Fruit fly (Drosophila melanogaster) whole organism, embryonic: ENCODE measurements around the gene fw.

Source experiments
- Antp ChIP-seq: fragments of 200-800 bp; sonication (Bioruptor generic); optimal IDR thresholded peaks from 3 replicates; lab custom pipeline; 2016; ENCODE audit warnings: missing biosample characterization, missing genetic modification characterization
- BEAF-32 ChIP-seq: fragments of 200-800 bp; sonication (Bioruptor generic); optimal IDR thresholded peaks from 3 replicates; lab custom pipeline; 2017; ENCODE audit warnings: missing biosample characterization, missing genetic modification characterization, mild to moderate bottlenecking, moderate library complexity, missing genetic modification reagents
- Blimp-1 ChIP-seq: fragments of 200-800 bp; sonication (Bioruptor generic); optimal IDR thresholded peaks from 3 replicates; lab custom pipeline; 2018; ENCODE audit warnings: missing biosample characterization, missing genetic modification characterization, mild to moderate bottlenecking, moderate library complexity, missing genetic modification reagents
- CG13287 ChIP-seq: fragments of 200-800 bp; sonication (Bioruptor generic); IDR thresholded peaks from 2 replicates; pipeline ENCODE4 v1.3.6; 2022; ENCODE audit warnings: missing biosample characterization, missing genetic modification characterization; ENCODE audit not compliant: partially characterized antibody
- CG13296 ChIP-seq: fragments of 200-800 bp; sonication (Bioruptor generic); optimal IDR thresholded peaks from 3 replicates; lab custom pipeline; 2018; ENCODE audit warnings: missing biosample characterization, mild to moderate bottlenecking, missing genetic modification characterization
- CG15601 ChIP-seq: fragments of 200-800 bp; sonication (Bioruptor generic); optimal IDR thresholded peaks from 3 replicates; lab custom pipeline; 2019; ENCODE audit warnings: missing biosample characterization, mild to moderate bottlenecking, missing genetic modification characterization, moderate library complexity
- CG1647 ChIP-seq: fragments of 200-800 bp; sonication (Bioruptor generic); optimal IDR thresholded peaks from 3 replicates; lab custom pipeline; 2016; ENCODE audit warnings: missing biosample characterization, missing genetic modification characterization
- CG18476 ChIP-seq: fragments of 200-800 bp; sonication (Bioruptor generic); optimal IDR thresholded peaks from 2 replicates; lab custom pipeline; 2016; ENCODE audit warnings: missing biosample characterization, mild to moderate bottlenecking, missing genetic modification characterization
- CG2116 ChIP-seq: fragments of 200-800 bp; sonication (Bioruptor generic); optimal IDR thresholded peaks from 3 replicates; lab custom pipeline; 2018; ENCODE audit warnings: missing biosample characterization, mild to moderate bottlenecking, missing genetic modification characterization
- CG2202 ChIP-seq: fragments of 200-800 bp; sonication (Bioruptor generic); optimal IDR thresholded peaks from 2 replicates; lab custom pipeline; 2018; ENCODE audit warnings: missing biosample characterization, mild to moderate bottlenecking, missing genetic modification characterization
- CG34224 ChIP-seq: fragments of 200-800 bp; sonication (Bioruptor generic); IDR thresholded peaks from 3 replicates; pipeline ENCODE4 v1.3.6; 2022; ENCODE audit warnings: missing biosample characterization, missing genetic modification characterization; ENCODE audit not compliant: partially characterized antibody
- CG34376 ChIP-seq: fragments of 200-800 bp; sonication (Bioruptor generic); optimal IDR thresholded peaks from 2 replicates; lab custom pipeline; 2018; ENCODE audit warnings: missing biosample characterization, mild to moderate bottlenecking, missing genetic modification characterization
- CG4854 ChIP-seq: fragments of 200-800 bp; sonication (Bioruptor generic); optimal IDR thresholded peaks from 2 replicates; lab custom pipeline; 2016; ENCODE audit warnings: missing biosample characterization, missing genetic modification characterization, inconsistent platforms
- CG7556 ChIP-seq: fragments of 200-800 bp; sonication (Bioruptor generic); optimal IDR thresholded peaks from 2 replicates; lab custom pipeline; 2017; ENCODE audit warnings: missing biosample characterization, mild to moderate bottlenecking, missing genetic modification characterization
- CG7786 ChIP-seq: fragments of 200-800 bp; sonication (Bioruptor generic); optimal IDR thresholded peaks from 2 replicates; lab custom pipeline; 2016; ENCODE audit warnings: missing biosample characterization, missing genetic modification characterization
- CG8478 ChIP-seq: fragments of >200 bp; optimal IDR thresholded peaks from 2 replicates; lab custom pipeline; 2018
- CG8924 ChIP-seq: fragments of 200-800 bp; optimal IDR thresholded peaks from 3 replicates; lab custom pipeline; 2019; ENCODE audit warnings: missing biosample characterization, mild to moderate bottlenecking, missing genetic modification characterization, moderate library complexity
- CG9727 ChIP-seq: fragments of 200-800 bp; sonication (Bioruptor generic); optimal IDR thresholded peaks from 3 replicates; lab custom pipeline; 2017; ENCODE audit warnings: missing biosample characterization, mild to moderate bottlenecking, missing genetic modification characterization
- ERR ChIP-seq: fragments of 200-800 bp; sonication (Bioruptor generic); optimal IDR thresholded peaks from 2 replicates; lab custom pipeline; 2016; ENCODE audit warnings: missing biosample characterization, missing genetic modification characterization
- Gsc ChIP-seq: fragments of 200-800 bp; sonication (Bioruptor generic); IDR thresholded peaks from 2 replicates; pipeline ENCODE4 v1.3.6; 2022; ENCODE audit warnings: missing biosample characterization, missing genetic modification characterization
- HLH4C ChIP-seq: fragments of 200-800 bp; sonication (Bioruptor generic); IDR thresholded peaks from 3 replicates; pipeline ENCODE4 v1.3.6; 2022; ENCODE audit warnings: missing biosample characterization, missing genetic modification characterization; ENCODE audit not compliant: partially characterized antibody
- Hand ChIP-seq: fragments of 200-800 bp; sonication (Bioruptor generic); optimal IDR thresholded peaks from 2 replicates; lab custom pipeline; 2017; ENCODE audit warnings: mild to moderate bottlenecking, missing biosample characterization, missing genetic modification reagents, missing genetic modification characterization
- HmgD ChIP-seq: fragments of 200-800 bp; sonication (Bioruptor generic); optimal IDR thresholded peaks from 3 replicates; lab custom pipeline; 2016; ENCODE audit warnings: missing biosample characterization, missing genetic modification characterization
- Med ChIP-seq: fragments of 200-800 bp; sonication (Bioruptor generic); peaks from one replicate; lab custom pipeline; 2016; ENCODE audit warnings: missing biosample characterization, missing genetic modification characterization, mild to moderate bottlenecking, inconsistent platforms, moderate library complexity
- Ptx1 ChIP-seq: fragments of 200-800 bp; sonication (Bioruptor generic); IDR thresholded peaks from 2 replicates; pipeline ENCODE4 v1.3.6; 2022; ENCODE audit warnings: missing biosample characterization, missing genetic modification characterization
- Sry-β ChIP-seq: fragments of 200-800 bp; sonication (Bioruptor generic); optimal IDR thresholded peaks from 2 replicates; lab custom pipeline; 2018; ENCODE audit warnings: missing biosample characterization, mild to moderate bottlenecking, missing genetic modification characterization, moderate library complexity
- Ssrp ChIP-seq: fragments of 200-800 bp; sonication (Bioruptor generic); optimal IDR thresholded peaks from 2 replicates; lab custom pipeline; 2018; ENCODE audit warnings: missing biosample characterization, mild to moderate bottlenecking, missing genetic modification characterization, moderate library complexity
- Tbp ChIP-seq: fragments of >200 bp; optimal IDR thresholded peaks from 2 replicates; lab custom pipeline; 2018; ENCODE audit warnings: missing biosample characterization, missing genetic modification characterization
- Vsx1 ChIP-seq: fragments of 200-800 bp; sonication (Bioruptor generic); optimal IDR thresholded peaks from 2 replicates; lab custom pipeline; 2017; ENCODE audit warnings: missing biosample characterization, mild to moderate bottlenecking, missing genetic modification characterization, missing genetic modification reagents
- YL-1 ChIP-seq: fragments of 200-800 bp; sonication (Bioruptor generic); optimal IDR thresholded peaks from 3 replicates; lab custom pipeline; 2017; ENCODE audit warnings: missing biosample characterization, mild to moderate bottlenecking, missing genetic modification characterization
- br ChIP-seq: fragments of >200 bp; optimal IDR thresholded peaks from 2 replicates; lab custom pipeline; 2017
- crol ChIP-seq: fragments of 200-800 bp; sonication (Bioruptor generic); IDR thresholded peaks from 2 replicates; pipeline ENCODE4 v1.3.6; 2022; ENCODE audit warnings: missing biosample characterization, missing genetic modification characterization
- dan ChIP-seq: fragments of 200-800 bp; sonication (Bioruptor generic); IDR thresholded peaks from 2 replicates; pipeline ENCODE4 v1.3.6; 2022; ENCODE audit warnings: missing biosample characterization, missing genetic modification characterization
- dati ChIP-seq: fragments of 200-800 bp; sonication (Bioruptor generic); IDR thresholded peaks from 2 replicates; pipeline ENCODE4 v1.3.6; 2022; ENCODE audit warnings: missing biosample characterization, missing genetic modification characterization
- dm ChIP-seq: fragments of 200-800 bp; sonication (Bioruptor generic); optimal IDR thresholded peaks from 3 replicates; lab custom pipeline; 2016; ENCODE audit warnings: missing biosample characterization, missing genetic modification characterization
- ftz-f1 ChIP-seq: fragments of 200-800 bp; sonication (Bioruptor generic); optimal IDR thresholded peaks from 2 replicates; lab custom pipeline; 2016; ENCODE audit warnings: missing biosample characterization, missing genetic modification characterization
- grn ChIP-seq: fragments of 200-800 bp; sonication (Bioruptor generic); optimal IDR thresholded peaks from 3 replicates; lab custom pipeline; 2017; ENCODE audit warnings: missing biosample characterization, missing genetic modification characterization
- gt ChIP-seq: fragments of 200-800 bp; sonication (Bioruptor generic); IDR thresholded peaks from 2 replicates; pipeline ENCODE4 v1.3.6; 2022; ENCODE audit warnings: missing biosample characterization, missing genetic modification characterization
- hb ChIP-seq: fragments of 200-800 bp; sonication (Bioruptor generic); IDR thresholded peaks from 3 replicates; pipeline ENCODE4 v1.3.6; 2022; ENCODE audit warnings: missing biosample characterization, missing genetic modification characterization; ENCODE audit not compliant: partially characterized antibody
- ind ChIP-seq: fragments of 200-800 bp; sonication (Bioruptor generic); optimal IDR thresholded peaks from 3 replicates; lab custom pipeline; 2016; ENCODE audit warnings: missing biosample characterization, missing genetic modification characterization
- klu ChIP-seq: fragments of 200-800 bp; sonication (Bioruptor generic); IDR thresholded peaks from 2 replicates; pipeline ENCODE4 v1.3.6; 2022; ENCODE audit warnings: missing biosample characterization, missing genetic modification characterization
- lov ChIP-seq, 2 experiments: fragments of 200-800 bp in 1 of 2; fragments of >200 bp in 1 of 2; sonication (Bioruptor generic) in 1 of 2; IDR thresholded peaks in 1 of 2; optimal IDR thresholded peaks in 1 of 2; 2 replicates in 1 of 2; 3 replicates in 1 of 2; pipeline versions ENCODE4 v1.3.6 to Lab custom; 2017 to 2022; ENCODE audit warnings: missing biosample characterization in 1 of 2, missing genetic modification characterization in 1 of 2
- pb ChIP-seq: fragments of 200-800 bp; sonication (Bioruptor generic); optimal IDR thresholded peaks from 3 replicates; lab custom pipeline; 2016; ENCODE audit warnings: missing biosample characterization, missing genetic modification characterization
- phol ChIP-seq: fragments of 200-800 bp; sonication (Bioruptor generic); optimal IDR thresholded peaks from 3 replicates; lab custom pipeline; 2018; ENCODE audit warnings: missing biosample characterization, mild to moderate bottlenecking, missing genetic modification characterization, moderate library complexity
- pzg ChIP-seq: fragments of 200-800 bp; sonication (Bioruptor generic); optimal IDR thresholded peaks from 3 replicates; lab custom pipeline; 2018; ENCODE audit warnings: missing biosample characterization, mild to moderate bottlenecking, missing genetic modification characterization, moderate library complexity
- ranshi ChIP-seq: fragments of 200-800 bp; sonication (Bioruptor generic); IDR thresholded peaks from 2 replicates; pipeline ENCODE4 v1.3.6; 2022; ENCODE audit warnings: missing biosample characterization, missing genetic modification characterization
- ro ChIP-seq: fragments of 200-800 bp; sonication (Bioruptor generic); IDR thresholded peaks from 2 replicates; pipeline ENCODE4 v1.3.6; 2022; ENCODE audit warnings: missing biosample characterization, missing genetic modification characterization
- sna ChIP-seq: fragments of 200-800 bp; sonication (Bioruptor generic); IDR thresholded peaks from 2 replicates; pipeline ENCODE4 v1.3.6; 2022; ENCODE audit warnings: missing biosample characterization, missing genetic modification characterization; ENCODE audit not compliant: partially characterized antibody
- sr ChIP-seq: fragments of 200-800 bp; sonication (Bioruptor generic); IDR thresholded peaks from 3 replicates; pipeline ENCODE4 v1.3.6; 2022; ENCODE audit warnings: missing biosample characterization, missing genetic modification characterization
- stwl ChIP-seq: fragments of 200-800 bp; sonication (Bioruptor generic); optimal IDR thresholded peaks from 3 replicates; lab custom pipeline; 2018; ENCODE audit warnings: missing biosample characterization, mild to moderate bottlenecking, missing genetic modification characterization, moderate library complexity

fw gene

DNA sequence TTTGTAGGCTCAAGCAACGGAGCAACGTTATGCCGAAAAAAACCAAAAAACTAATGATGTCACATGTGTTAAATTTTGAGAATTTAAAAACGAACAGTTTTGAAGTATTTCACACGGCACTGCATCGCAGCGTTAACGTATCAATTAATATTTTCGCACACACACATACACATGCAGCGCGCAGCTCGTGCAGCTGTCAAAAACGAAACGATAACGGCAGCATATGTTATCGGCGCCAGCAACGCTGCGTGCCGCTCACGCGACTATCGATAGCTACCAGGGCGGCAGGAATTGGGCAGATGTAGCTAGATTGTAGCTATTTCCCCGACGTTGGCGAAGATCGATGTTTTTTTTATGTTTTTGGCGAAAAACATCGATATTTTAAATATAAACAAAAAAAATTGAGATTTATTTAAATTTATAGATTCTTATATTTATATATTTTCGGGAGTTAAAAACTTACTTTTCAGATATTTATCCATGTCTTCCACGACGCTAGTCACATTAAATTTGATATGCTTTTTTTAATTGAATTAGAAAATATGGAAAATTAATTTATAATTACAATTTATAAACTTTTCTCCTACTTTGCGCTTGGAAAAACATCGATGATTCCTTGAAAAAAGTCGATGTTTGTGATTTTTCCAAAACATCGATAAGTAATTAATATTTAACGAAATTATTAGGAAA is 25.3 kb upstream of the fw start, which contains the start of gene Usp7 (continued):
- TF ChIP-seq sna (GFP tag; lab: Robert Waterston, UW) (peak; percentile 79), CG18476 (GFP tag; lab: Kevin White, UChicago) (no peak), CG13296 (GFP tag; lab: Kevin White, UChicago) (peak; percentile 32), HmgD (GFP tag; lab: Kevin White, UChicago) (no peak), crol (GFP tag; lab: Robert Waterston, UW) (no peak), dan (GFP tag; lab: Robert Waterston, UW) (no peak), gt (GFP tag; lab: Robert Waterston, UW) (no peak), Ssrp (no peak), Blimp-1 (GFP tag; lab: Kevin White, UChicago) (no peak), klu (GFP tag; lab: Robert Waterston, UW) (no peak), lov (optimal IDR thresholded peaks at IDR 0.05; lab: Kevin White, UChicago) (no peak), lov (GFP tag; IDR thresholded peaks at IDR 0.05; lab: Robert Waterston, UW) (no peak), pb (GFP tag; lab: Kevin White, UChicago) (no peak), CG1647 (GFP tag; lab: Kevin White, UChicago) (no peak), CG34376 (peak; percentile 39), br (lab: Kevin White, UChicago) (no peak), dm (GFP tag; lab: Kevin White, UChicago) (peak; percentile 39), Gsc (GFP tag; lab: Robert Waterston, UW) (no peak), phol (tag; lab: Kevin White, UChicago) (peak; percentile 52), Tbp (GFP tag; lab: Kevin White, UChicago) (no peak), ind (no peak), Vsx1 (GFP tag; lab: Kevin White, UChicago) (no peak), CG7556 (no peak), sr (GFP tag; lab: Robert Waterston, UW) (no peak), hb (GFP tag; lab: Robert Waterston, UW) (peak; percentile 93), Hand (peak; percentile 7), dati (no peak), CG4854 (no peak), CG2202 (tag; lab: Kevin White, UChicago) (no peak), CG7786 (no peak), ftz-f1 (GFP tag; lab: Kevin White, UChicago) (no peak), Antp (GFP tag; lab: Kevin White, UChicago) (no peak), ro (GFP tag; lab: Robert Waterston, UW) (no peak), ERR (no peak)

DNA sequence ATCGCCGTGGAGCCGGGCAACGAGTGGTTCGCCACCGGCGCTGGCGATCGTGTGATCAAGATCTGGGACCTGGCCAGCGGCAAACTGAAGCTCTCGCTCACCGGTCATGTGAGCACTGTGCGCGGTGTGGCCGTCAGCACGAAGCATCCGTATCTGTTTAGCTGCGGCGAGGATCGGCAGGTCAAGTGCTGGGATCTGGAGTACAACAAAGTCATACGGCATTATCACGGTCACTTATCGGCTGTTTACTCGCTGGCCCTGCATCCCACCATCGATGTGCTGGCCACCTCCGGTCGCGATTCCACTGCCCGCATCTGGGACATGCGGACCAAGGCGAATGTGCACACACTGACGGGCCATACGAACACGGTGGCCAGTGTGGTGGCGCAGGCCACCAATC is 18.0 kb upstream of the fw start:
- TF ChIP-seq CG8478 (lab: Kevin White, UChicago) (peak; percentile 2), CG9727 (no peak)

DNA sequence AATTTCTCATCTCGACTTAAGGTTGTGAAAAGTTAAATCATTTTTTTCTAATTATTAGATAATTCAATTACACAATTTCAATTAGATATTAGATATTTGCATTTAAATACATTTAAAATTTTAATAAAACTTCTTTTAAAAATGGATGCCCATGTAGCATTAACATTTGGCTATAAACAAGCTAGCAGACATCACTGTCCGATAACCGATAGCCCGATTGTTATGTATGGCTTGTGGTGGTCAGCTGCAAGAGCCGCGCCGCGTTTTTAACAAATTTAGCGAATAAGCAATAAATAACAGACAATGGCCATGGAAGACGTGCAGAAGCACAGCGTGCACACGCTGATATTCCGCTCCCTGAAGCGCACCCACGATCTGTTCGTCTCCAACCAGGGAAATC is 17.1 kb upstream of the fw start, which contains the start of gene Tango4:
TSS of gene Tango4 (plus strand) at position 212 of the 400 bp plus-strand sequence.
- TF ChIP-seq ranshi (GFP tag; lab: Robert Waterston, UW): no peak
- peak; percentile 13 for TF ChIP-seq YL-1 (GFP tag; lab: Kevin White, UChicago)
- TF ChIP-seq CG15601 (tag; lab: Kevin White, UChicago): no peak
- TF ChIP-seq Med: no peak
- no peak for TF ChIP-seq grn (GFP tag; lab: Kevin White, UChicago)
- TF ChIP-seq Sry-β (GFP tag; lab: Kevin White, UChicago): peak; percentile 90
- peak; percentile 31 for TF ChIP-seq CG13287 (GFP tag; lab: Robert Waterston, UW)
- TF ChIP-seq Ptx1 (GFP tag; lab: Robert Waterston, UW): no peak
- peak; percentile 29 for TF ChIP-seq CG2116 (GFP tag; lab: Kevin White, UChicago)
- TF ChIP-seq BEAF-32 (GFP tag; lab: Kevin White, UChicago): peak; percentile 26
- TF ChIP-seq CG34224: 0 out of 3 replicates have a peak, but pooled peaks have one; percentile 25
- TF ChIP-seq pzg: peak; percentile 19
- TF ChIP-seq stwl (tag; lab: Kevin White, UChicago): peak; percentile 27
- TF ChIP-seq HLH4C (GFP tag; lab: Robert Waterston, UW): peak; percentile 32
- no peak for TF ChIP-seq CG8924
